Fruit fly (Drosophila melanogaster) S2 (cell line): ENCODE results near the gene MBD-like.

Experiments
- CG8478 ChIP-seq: fragments of >200 bp; optimal IDR thresholded peaks from 2 replicates; lab custom pipeline; 2018
- CTCF ChIP-seq, 2 experiments: fragments of >200 bp; optimal IDR thresholded peaks; 2 replicates each; lab custom pipeline; 2018

Gene MBD-like

dm6 chr3R:9594251-9594581 is 34.7 kb downstream of the MBD-like start:
- TF ChIP-seq CTCF (optimal IDR thresholded peaks at IDR 0.05; lab: Kevin White, UChicago) = no peak
- no peak for TF ChIP-seq CG8478

- TF ChIP-seq CTCF (optimal IDR thresholded peaks at IDR 0.05; lab: Kevin White, UChicago) (no peak), CG8478 (no peak)
Observed at dm6 chr3R:9594839-9595238, 35.3 kb downstream of the MBD-like start.

dm6 chr3R:9595681-9596357 is 36.3 kb downstream of the MBD-like start:
- TF ChIP-seq CG8478 = no peak
- no peak for TF ChIP-seq CTCF (optimal IDR thresholded peaks at IDR 0.05; lab: Kevin White, UChicago)

dm6 chr3R:9596615-9597014 is 37.1 kb downstream of the MBD-like start:
- TF ChIP-seq CG8478 (no peak), CTCF (optimal IDR thresholded peaks at IDR 0.05; lab: Kevin White, UChicago) (no peak)

dm6 chr3R:9598099-9598498 is 38.5 kb downstream of the MBD-like start:
- TF ChIP-seq CTCF (optimal IDR thresholded peaks at IDR 0.05; lab: Kevin White, UChicago) (no peak), CG8478 (no peak)

dm6 chr3R:9600558-9600959 is 41.0 kb downstream of the MBD-like start:
- TF ChIP-seq CTCF (optimal IDR thresholded peaks at IDR 0.05; lab: Kevin White, UChicago) (no peak), CG8478 (no peak)

dm6 chr3R:9601949-9602348 is 42.4 kb downstream of the MBD-like start:
- TF ChIP-seq CTCF (optimal IDR thresholded peaks at IDR 0.05; lab: Kevin White, UChicago) = no peak
- no peak for TF ChIP-seq CG8478

dm6 chr3R:9603022-9603942 is 43.7 kb downstream of the MBD-like start:
- TF ChIP-seq CG8478 (no peak), CTCF (optimal IDR thresholded peaks at IDR 0.05; lab: Kevin White, UChicago) (no peak)

- no peak for TF ChIP-seq CTCF (optimal IDR thresholded peaks at IDR 0.05; lab: Kevin White, UChicago)
- TF ChIP-seq CG8478 = no peak
Observed at dm6 chr3R:9604445-9605020, 45.0 kb downstream of the MBD-like start.

dm6 chr3R:9605084-9605483 is 45.5 kb downstream of the MBD-like start:
- TF ChIP-seq CG8478 = no peak
- no peak for TF ChIP-seq CTCF (optimal IDR thresholded peaks at IDR 0.05; lab: Kevin White, UChicago)

dm6 chr3R:9606913-9607804 is 47.6 kb downstream of the MBD-like start:
- TF ChIP-seq CTCF (optimal IDR thresholded peaks at IDR 0.05; lab: Kevin White, UChicago) (no peak), CG8478 (no peak)

dm6 chr3R:9608206-9608605 is 48.6 kb downstream of the MBD-like start:
- no peak for TF ChIP-seq CG8478
